Worm (Caenorhabditis elegans): Measurements from ENCODE around the gene F59F5.5.

Gene F59F5.5

DNA sequence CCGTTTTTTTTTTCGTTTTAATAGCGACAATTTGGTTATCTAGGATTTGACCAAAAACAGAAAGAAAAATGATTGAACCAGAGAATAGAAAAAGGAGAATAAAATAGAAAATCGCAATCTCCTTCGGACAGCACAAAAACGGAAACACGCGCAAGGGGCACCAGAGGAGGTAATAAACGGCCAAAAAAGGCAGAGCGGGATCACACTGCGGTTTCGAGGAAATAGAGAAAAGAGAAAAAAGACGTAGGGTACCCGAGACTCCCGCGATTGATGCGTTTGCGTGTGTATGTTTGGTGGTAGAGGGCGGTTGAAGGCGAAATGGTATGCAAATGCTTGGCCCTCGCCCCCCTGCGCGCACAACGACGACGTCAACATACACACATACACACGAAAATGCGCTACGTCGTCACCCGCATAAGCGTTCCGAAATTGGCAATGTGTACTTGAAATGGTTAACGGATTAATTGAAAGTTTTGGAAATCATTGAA lies 50.6 kb downstream of the F59F5.5 start:
- TF ChIP-seq egl-5 (tag; optimal IDR thresholded peaks at IDR 0.05) (no peak), ceh-9 (tag; optimal IDR thresholded peaks at IDR 0.05) (no peak), hmg-11 (tag; optimal IDR thresholded peaks at IDR 0.05) (no peak), lin-39 (tag; optimal IDR thresholded peaks at IDR 0.05) (peak; percentile 16)

DNA sequence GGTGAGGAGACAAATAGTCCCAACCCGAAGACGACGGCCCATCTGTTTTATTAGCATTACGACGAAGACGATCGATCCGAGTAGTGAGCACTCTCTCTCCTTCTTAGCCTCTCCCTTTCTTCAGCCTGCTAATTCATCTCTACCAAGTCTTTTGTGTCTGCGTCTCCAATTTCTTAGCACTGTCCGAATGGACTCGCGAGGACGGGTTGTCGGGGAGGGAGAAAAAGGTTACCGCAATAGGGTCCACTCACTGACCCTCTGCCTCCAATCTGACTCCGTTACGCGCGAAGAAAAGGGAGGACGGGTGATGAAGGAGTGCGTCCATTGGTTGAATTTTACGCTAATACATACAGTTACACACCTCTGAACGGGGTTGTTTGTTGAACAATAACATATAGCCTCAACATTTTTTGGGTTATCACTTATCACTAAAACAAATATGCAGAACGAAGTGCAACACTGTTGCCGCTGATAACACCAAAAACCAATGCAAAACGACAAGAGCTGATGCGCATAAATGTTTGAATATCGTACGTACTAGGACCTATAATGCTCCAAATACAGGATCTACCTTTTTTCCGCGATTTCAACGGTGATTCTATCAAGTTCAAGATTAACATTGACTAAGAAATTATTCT lies 51.9 kb downstream of the F59F5.5 start:
- TF ChIP-seq nhr-67 (tag; optimal IDR thresholded peaks at IDR 0.05): no peak
- TF ChIP-seq ceh-82 (tag; optimal IDR thresholded peaks at IDR 0.05): no peak
- TF ChIP-seq unc-62 (GFP tag; optimal IDR thresholded peaks at IDR 0.05): no peak
- no peak for TF ChIP-seq ztf-11 (tag; optimal IDR thresholded peaks at IDR 0.05)
- TF ChIP-seq nhr-76 (tag; optimal IDR thresholded peaks at IDR 0.05): no peak
- TF ChIP-seq ceh-28 (tag; optimal IDR thresholded peaks at IDR 0.05): peak; percentile 35
- no peak for TF ChIP-seq unc-39 (tag; optimal IDR thresholded peaks at IDR 0.05)
- TF ChIP-seq nhr-43 (tag; optimal IDR thresholded peaks at IDR 0.05; ENCODE audit: poor library complexity, severe bottlenecking): no peak
- TF ChIP-seq nhr-25 (tag; optimal IDR thresholded peaks at IDR 0.05): peak; percentile 11
- peak; percentile 22 for TF ChIP-seq lsy-12 (tag; optimal IDR thresholded peaks at IDR 0.05)
- TF ChIP-seq eor-1 (tag; optimal IDR thresholded peaks at IDR 0.05): no peak
- TF ChIP-seq R02D3.7 (tag; optimal IDR thresholded peaks at IDR 0.05): no peak
- TF ChIP-seq nhr-11 (tag; optimal IDR thresholded peaks at IDR 0.05): no peak
- peak; percentile 78 for TF ChIP-seq lin-39 (tag; optimal IDR thresholded peaks at IDR 0.05)
- no peak for TF ChIP-seq lin-15B (tag; optimal IDR thresholded peaks at IDR 0.05)
- no peak for TF ChIP-seq ceh-9 (tag; optimal IDR thresholded peaks at IDR 0.05)
- TF ChIP-seq pqm-1 (tag; optimal IDR thresholded peaks at IDR 0.05): peak; percentile 15
- peak; percentile 55 for TF ChIP-seq hmg-11 (tag; optimal IDR thresholded peaks at IDR 0.05)
- TF ChIP-seq egl-5 (tag; optimal IDR thresholded peaks at IDR 0.05): no peak
- TF ChIP-seq ceh-16 (tag; optimal IDR thresholded peaks at IDR 0.05): no peak
- TF ChIP-seq pha-4 (tag; optimal IDR thresholded peaks at IDR 0.05): peak; percentile 34
- TF ChIP-seq fkh-10 (GFP tag; optimal IDR thresholded peaks at IDR 0.05): no peak
- TF ChIP-seq tbx-2 (tag; optimal IDR thresholded peaks at IDR 0.05): no peak
- no peak for TF ChIP-seq nhr-237 (tag; optimal IDR thresholded peaks at IDR 0.05)
- peak; percentile 66 for TF ChIP-seq elt-2 (tag; optimal IDR thresholded peaks at IDR 0.05)
- TF ChIP-seq jun-1 (tag; optimal IDR thresholded peaks at IDR 0.05): no peak
- TF ChIP-seq ZK546.5 (tag; optimal IDR thresholded peaks at IDR 0.05): no peak
- no peak for TF ChIP-seq nhr-28 (tag; optimal IDR thresholded peaks at IDR 0.05)
- no peak for TF ChIP-seq daf-12 (tag; optimal IDR thresholded peaks at IDR 0.05)
- TF ChIP-seq ztf-4 (tag; optimal IDR thresholded peaks at IDR 0.05): no peak
- TF ChIP-seq egl-27 (tag; optimal IDR thresholded peaks at IDR 0.05): no peak
- no peak for TF ChIP-seq fkh-2 (tag; optimal IDR thresholded peaks at IDR 0.05)
- peak; percentile 33 for TF ChIP-seq ama-1 (optimal IDR thresholded peaks at IDR 0.05)
- no peak for TF ChIP-seq snpc-4 (tag; optimal IDR thresholded peaks at IDR 0.05)
- TF ChIP-seq zag-1 (tag; optimal IDR thresholded peaks at IDR 0.05): no peak
- TF ChIP-seq elt-3 (tag; optimal IDR thresholded peaks at IDR 0.05): no peak
- TF ChIP-seq elt-1 (tag; optimal IDR thresholded peaks at IDR 0.05): no peak
- TF ChIP-seq mml-1 (tag; optimal IDR thresholded peaks at IDR 0.05): no peak
- TF ChIP-seq nfya-1 (tag; optimal IDR thresholded peaks at IDR 0.05; ENCODE audit: insufficient read depth): peak; percentile 93
- no peak for TF ChIP-seq nhr-23 (tag; optimal IDR thresholded peaks at IDR 0.05)
- TF ChIP-seq nhr-12 (tag; optimal IDR thresholded peaks at IDR 0.05): no peak
